Fruit fly (Drosophila melanogaster) whole organism, adult: ENCODE measurements around the gene CG33287.

Experiments used
- CG11617 ChIP-seq: fragments of 200-800 bp; sonication (Bioruptor generic); optimal IDR thresholded peaks from 2 replicates; lab custom pipeline; 2017; ENCODE audit warnings: mild to moderate bottlenecking, missing biosample characterization, missing genetic modification reagents, missing genetic modification characterization
- CG12768 ChIP-seq: fragments of 200-800 bp; sonication (Bioruptor generic); optimal IDR thresholded peaks from 2 replicates; lab custom pipeline; 2017; ENCODE audit warnings: missing biosample characterization, missing genetic modification characterization, mild to moderate bottlenecking, moderate library complexity, missing genetic modification reagents
- CG14711 ChIP-seq: fragments of 200-800 bp; sonication (Bioruptor generic); optimal IDR thresholded peaks from 2 replicates; lab custom pipeline; 2018; ENCODE audit warnings: missing biosample characterization, mild to moderate bottlenecking, missing genetic modification characterization, moderate library complexity
- CG1620 ChIP-seq: fragments of 200-800 bp; sonication (Bioruptor generic); optimal IDR thresholded peaks from 2 replicates; lab custom pipeline; 2016; ENCODE audit warnings: missing biosample characterization, missing genetic modification characterization
- CG33017 ChIP-seq: fragments of 200-800 bp; sonication (Bioruptor generic); optimal IDR thresholded peaks from 2 replicates; lab custom pipeline; 2018; ENCODE audit warnings: missing biosample characterization, mild to moderate bottlenecking, missing genetic modification characterization, moderate library complexity
- CG5204 ChIP-seq: fragments of 200-800 bp; sonication (Bioruptor generic); optimal IDR thresholded peaks from 2 replicates; lab custom pipeline; 2016; ENCODE audit warnings: missing biosample characterization, missing genetic modification characterization
- CG7045 ChIP-seq: fragments of 200-800 bp; sonication (Bioruptor generic); optimal IDR thresholded peaks from 2 replicates; lab custom pipeline; 2017; ENCODE audit warnings: missing biosample characterization, mild to moderate bottlenecking, missing genetic modification characterization
- CG7101 ChIP-seq: fragments of 200-800 bp; sonication (Bioruptor generic); optimal IDR thresholded peaks from 2 replicates; lab custom pipeline; 2018; ENCODE audit warnings: missing biosample characterization, mild to moderate bottlenecking, missing genetic modification characterization, moderate library complexity
- Clk ChIP-seq: fragments of 200-800 bp; sonication (Bioruptor generic); optimal IDR thresholded peaks from 2 replicates; lab custom pipeline; 2017; ENCODE audit warnings: missing biosample characterization, missing genetic modification characterization
- Crg-1 ChIP-seq: fragments of 200-800 bp; sonication (Bioruptor generic); optimal IDR thresholded peaks from 2 replicates; lab custom pipeline; 2016; ENCODE audit warnings: missing biosample characterization, missing genetic modification characterization
- Hr96 ChIP-seq: fragments of 200-800 bp; sonication (Bioruptor generic); optimal IDR thresholded peaks from 2 replicates; lab custom pipeline; 2016; ENCODE audit warnings: missing biosample characterization, missing genetic modification characterization
- Mnt ChIP-seq: fragments of 200-800 bp; sonication (Bioruptor generic); optimal IDR thresholded peaks from 2 replicates; lab custom pipeline; 2016; ENCODE audit warnings: missing biosample characterization, mild to moderate bottlenecking, missing genetic modification characterization
- bab1 ChIP-seq: fragments of 200-800 bp; sonication (Bioruptor generic); optimal IDR thresholded peaks from 3 replicates; lab custom pipeline; 2019; ENCODE audit warnings: missing biosample characterization, mild to moderate bottlenecking, missing genetic modification characterization, moderate library complexity
- cic ChIP-seq: fragments of 200-800 bp; sonication (Bioruptor generic); optimal IDR thresholded peaks from 2 replicates; lab custom pipeline; 2017; ENCODE audit warnings: missing biosample characterization, mild to moderate bottlenecking, missing genetic modification characterization, moderate library complexity
- cnc ChIP-seq, 2 experiments: fragments of >200 bp; optimal IDR thresholded peaks; 2 replicates each; lab custom pipeline; 2017
- kay ChIP-seq: fragments of 200-800 bp; sonication (Bioruptor generic); peaks from one replicate; lab custom pipeline; 2016; ENCODE audit warnings: missing biosample characterization, missing genetic modification characterization, borderline replicate concordance
- ovo ChIP-seq: fragments of 200-800 bp; sonication (Bioruptor generic); optimal IDR thresholded peaks from 2 replicates; lab custom pipeline; 2016; ENCODE audit warnings: missing biosample characterization, missing genetic modification characterization
- pad ChIP-seq: fragments of 200-800 bp; sonication (Bioruptor generic); optimal IDR thresholded peaks from 3 replicates; lab custom pipeline; 2017; ENCODE audit warnings: missing biosample characterization, missing genetic modification characterization, mild to moderate bottlenecking, moderate library complexity, missing genetic modification reagents
- tj ChIP-seq: fragments of 200-800 bp; sonication (Bioruptor generic); optimal IDR thresholded peaks from 3 replicates; lab custom pipeline; 2017; ENCODE audit warnings: missing biosample characterization, mild to moderate bottlenecking, missing genetic modification characterization, moderate library complexity
- toe ChIP-seq: fragments of 200-800 bp; sonication (Bioruptor generic); optimal IDR thresholded peaks from 2 replicates; lab custom pipeline; 2016; ENCODE audit warnings: missing biosample characterization, missing genetic modification characterization

The CG33287 gene

dm6 chr3L:20923030-20923591 is 47.4 kb downstream of the CG33287 start:
- TF ChIP-seq CG7101 (tag; lab: Kevin White, UChicago): peak; percentile 23
- no peak for TF ChIP-seq CG12768 (GFP tag; lab: Kevin White, UChicago)
- TF ChIP-seq cic (GFP tag; lab: Kevin White, UChicago): no peak
- TF ChIP-seq CG14711: peak; percentile 58
- TF ChIP-seq tj (GFP tag; lab: Kevin White, UChicago): peak; percentile 99
- TF ChIP-seq Mnt (GFP tag; lab: Kevin White, UChicago): no peak
- peak; percentile 27 for TF ChIP-seq Crg-1 (GFP tag; lab: Kevin White, UChicago)
- peak; percentile 25 for TF ChIP-seq pad
- no peak for TF ChIP-seq CG5204 (GFP tag; lab: Kevin White, UChicago)
- TF ChIP-seq Hr96: peak; percentile 7
- no peak for TF ChIP-seq CG33017
- TF ChIP-seq CG7045: no peak
- peak; percentile 27 for TF ChIP-seq CG1620
- TF ChIP-seq Clk (GFP tag; lab: Kevin White, UChicago): no peak
- TF ChIP-seq ovo (GFP tag; lab: Kevin White, UChicago): no peak
- TF ChIP-seq bab1 (GFP tag; lab: Kevin White, UChicago): peak; percentile 93

- TF ChIP-seq cnc (optimal IDR thresholded peaks at IDR 0.05; lab: Kevin White, UChicago) (no peak), CG5204 (GFP tag; lab: Kevin White, UChicago) (no peak), CG1620 (no peak), CG7101 (tag; lab: Kevin White, UChicago) (no peak), bab1 (GFP tag; lab: Kevin White, UChicago) (no peak), toe (GFP tag; lab: Kevin White, UChicago) (no peak), kay (GFP tag; lab: Kevin White, UChicago) (no peak), CG11617 (no peak), tj (GFP tag; lab: Kevin White, UChicago) (no peak), ovo (GFP tag; lab: Kevin White, UChicago) (no peak), pad (no peak), CG7045 (no peak), CG14711 (no peak), Crg-1 (GFP tag; lab: Kevin White, UChicago) (no peak)
Observed at dm6 chr3L:20922279-20922830, 48.1 kb downstream of the CG33287 start.

dm6 chr3L:20921859-20922258 is 48.6 kb downstream of the CG33287 start:
- no peak for TF ChIP-seq CG1620
- TF ChIP-seq CG11617: no peak
- TF ChIP-seq cic (GFP tag; lab: Kevin White, UChicago): no peak
- TF ChIP-seq Clk (GFP tag; lab: Kevin White, UChicago): no peak
- no peak for TF ChIP-seq CG7045
- no peak for TF ChIP-seq ovo (GFP tag; lab: Kevin White, UChicago)
- TF ChIP-seq toe (GFP tag; lab: Kevin White, UChicago): no peak
- TF ChIP-seq CG7101 (tag; lab: Kevin White, UChicago): no peak
- no peak for TF ChIP-seq bab1 (GFP tag; lab: Kevin White, UChicago)
- TF ChIP-seq CG14711: no peak
- TF ChIP-seq cnc (optimal IDR thresholded peaks at IDR 0.05; lab: Kevin White, UChicago): no peak
- no peak for TF ChIP-seq CG5204 (GFP tag; lab: Kevin White, UChicago)
- TF ChIP-seq Hr96: no peak
- TF ChIP-seq kay (GFP tag; lab: Kevin White, UChicago): no peak
- no peak for TF ChIP-seq CG12768 (GFP tag; lab: Kevin White, UChicago)

- no peak for TF ChIP-seq bab1 (GFP tag; lab: Kevin White, UChicago)
- TF ChIP-seq CG14711: no peak
- no peak for TF ChIP-seq CG5204 (GFP tag; lab: Kevin White, UChicago)
- TF ChIP-seq kay (GFP tag; lab: Kevin White, UChicago): no peak
- TF ChIP-seq CG12768 (GFP tag; lab: Kevin White, UChicago): no peak
- TF ChIP-seq Clk (GFP tag; lab: Kevin White, UChicago): no peak
- no peak for TF ChIP-seq cic (GFP tag; lab: Kevin White, UChicago)
- TF ChIP-seq Mnt (GFP tag; lab: Kevin White, UChicago): no peak
- TF ChIP-seq CG33017: no peak
- TF ChIP-seq CG11617: no peak
- TF ChIP-seq toe (GFP tag; lab: Kevin White, UChicago): no peak
- TF ChIP-seq CG7045: no peak
- TF ChIP-seq pad: no peak
- no peak for TF ChIP-seq cnc (optimal IDR thresholded peaks at IDR 0.05; lab: Kevin White, UChicago)
Observed at dm6 chr3L:20920495-20920894, 50.0 kb downstream of the CG33287 start.

dm6 chr3L:20918945-20919344 is 51.5 kb downstream of the CG33287 start:
- TF ChIP-seq CG5204 (GFP tag; lab: Kevin White, UChicago) (no peak), CG11617 (no peak), CG12768 (GFP tag; lab: Kevin White, UChicago) (no peak), cic (GFP tag; lab: Kevin White, UChicago) (no peak), CG7101 (tag; lab: Kevin White, UChicago) (no peak), Clk (GFP tag; lab: Kevin White, UChicago) (no peak)

dm6 chr3L:20917025-20917691 is 53.3 kb downstream of the CG33287 start:
- TF ChIP-seq Clk (GFP tag; lab: Kevin White, UChicago): no peak
- no peak for TF ChIP-seq CG14711
- no peak for TF ChIP-seq bab1 (GFP tag; lab: Kevin White, UChicago)
- TF ChIP-seq kay (GFP tag; lab: Kevin White, UChicago): no peak
- no peak for TF ChIP-seq Hr96
- no peak for TF ChIP-seq pad
- TF ChIP-seq cic (GFP tag; lab: Kevin White, UChicago): no peak
- no peak for TF ChIP-seq CG7101 (tag; lab: Kevin White, UChicago)
